Worm (Caenorhabditis elegans) whole organism, early embryonic: ENCODE data around the gene lem-4.
"Not testable (repeated sequence)": the region's sequence is repeated elsewhere in the genome, so short reads cannot be mapped to it uniquely, and the experiment has no call there.

Experiments
- aly-1 ChIP-seq: sonication (generic microtip); optimal IDR thresholded peaks from 2 replicates; lab custom pipeline; 2016; ENCODE audit warnings: missing genetic modification characterization, missing compliant biosample characterization
- ets-7 ChIP-seq: sonication (generic microtip); optimal IDR thresholded peaks from 2 replicates; lab custom pipeline; 2016; ENCODE audit warnings: missing genotype, missing genetic modification characterization, missing compliant biosample characterization
- hnd-1 ChIP-seq: sonication (generic microtip); optimal IDR thresholded peaks from 2 replicates; lab custom pipeline; 2016; ENCODE audit warnings: missing genetic modification characterization, missing compliant biosample characterization
- scrt-1 ChIP-seq: fragments of 200-800 bp; sonication (Bioruptor generic); IDR thresholded peaks from 2 replicates; pipeline ENCODE4 v1.3.6; 2022; ENCODE audit warnings: missing genetic modification characterization, missing compliant biosample characterization

DNA sequence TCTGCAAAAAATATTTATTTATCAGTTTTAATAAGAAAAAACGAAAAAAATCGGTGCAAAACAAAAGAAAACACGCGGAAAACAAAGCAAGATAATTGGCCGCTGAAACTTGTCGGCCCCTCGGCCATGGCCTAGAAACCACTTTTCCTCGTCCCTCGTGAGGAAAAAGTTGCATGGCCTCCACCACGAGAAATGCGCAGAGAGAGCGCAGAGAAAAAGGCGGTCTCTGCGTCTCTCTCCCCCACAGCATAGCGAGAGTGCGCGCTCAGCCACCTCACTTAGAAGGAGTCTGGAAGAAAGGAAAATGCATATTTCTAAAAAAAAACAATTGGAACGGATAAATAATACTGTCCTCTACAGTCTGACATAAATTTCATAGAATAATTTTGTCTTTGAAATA lies 41.2 kb downstream of the lem-4 start:
- TF ChIP-seq scrt-1 (GFP tag; lab: Robert Waterston, UW); aly-1 (tag; lab: Kevin White, UChicago); ets-7; hnd-1: not testable (repeated sequence)
